Fruit fly (Drosophila melanogaster) whole organism, embryonic: Measurements from ENCODE around the gene Zn72D.

Experiments
- BEAF-32 ChIP-seq: fragments of 200-800 bp; sonication (Bioruptor generic); optimal IDR thresholded peaks from 3 replicates; lab custom pipeline; 2017; ENCODE audit warnings: missing biosample characterization, missing genetic modification characterization, mild to moderate bottlenecking, moderate library complexity, missing genetic modification reagents
- Bgb ChIP-seq: fragments of 200-800 bp; sonication (Bioruptor generic); IDR thresholded peaks from 2 replicates; pipeline ENCODE4 v1.3.6; 2022; ENCODE audit warnings: missing biosample characterization, missing genetic modification characterization; ENCODE audit not compliant: partially characterized antibody
- CG10147 ChIP-seq: fragments of 200-800 bp; sonication (Bioruptor generic); optimal IDR thresholded peaks from 2 replicates; lab custom pipeline; 2019; ENCODE audit warnings: missing biosample characterization, mild to moderate bottlenecking, missing genetic modification characterization, moderate library complexity
- CG10462 ChIP-seq: fragments of 200-800 bp; sonication (Bioruptor generic); optimal IDR thresholded peaks from 2 replicates; lab custom pipeline; 2016; ENCODE audit warnings: missing biosample characterization, missing genetic modification characterization
- CG15011 ChIP-seq: fragments of 200-800 bp; sonication (Bioruptor generic); optimal IDR thresholded peaks from 3 replicates; lab custom pipeline; 2018; ENCODE audit warnings: missing biosample characterization, mild to moderate bottlenecking, missing genetic modification characterization
- CG17359 ChIP-seq: fragments of 200-800 bp; sonication (Bioruptor generic); optimal IDR thresholded peaks from 3 replicates; lab custom pipeline; 2018; ENCODE audit warnings: missing biosample characterization, mild to moderate bottlenecking, missing genetic modification characterization, moderate library complexity
- CG18262 ChIP-seq: fragments of 200-800 bp; optimal IDR thresholded peaks from 3 replicates; lab custom pipeline; 2019; ENCODE audit warnings: missing biosample characterization, mild to moderate bottlenecking, missing genetic modification characterization, moderate library complexity
- CG18764 ChIP-seq: fragments of 200-800 bp; sonication (Bioruptor generic); optimal IDR thresholded peaks from 3 replicates; lab custom pipeline; 2016; ENCODE audit warnings: missing biosample characterization, missing genetic modification characterization
- CG2875 ChIP-seq: fragments of 200-800 bp; sonication (Bioruptor generic); optimal IDR thresholded peaks from 2 replicates; lab custom pipeline; 2017; ENCODE audit warnings: missing biosample characterization, mild to moderate bottlenecking, missing genetic modification characterization, missing genetic modification reagents
- CG30431 ChIP-seq: fragments of 200-800 bp; sonication (Bioruptor generic); optimal IDR thresholded peaks from 2 replicates; lab custom pipeline; 2017; ENCODE audit warnings: missing biosample characterization, missing genetic modification characterization
- CG32772 ChIP-seq: fragments of 200-800 bp; sonication (Bioruptor generic); IDR thresholded peaks from 2 replicates; pipeline ENCODE4 v1.3.6; 2022; ENCODE audit warnings: missing biosample characterization, missing genetic modification characterization
- CG3847 ChIP-seq: fragments of 200-800 bp; sonication (Bioruptor generic); IDR thresholded peaks from 2 replicates; pipeline ENCODE4 v1.3.6; 2022; ENCODE audit warnings: missing biosample characterization, missing genetic modification characterization
- CG4328 ChIP-seq: fragments of 200-800 bp; sonication (Bioruptor generic); optimal IDR thresholded peaks from 3 replicates; lab custom pipeline; 2017; ENCODE audit warnings: missing biosample characterization, missing genetic modification reagents, missing genetic modification characterization
- CG4360 ChIP-seq: fragments of 200-800 bp; sonication (Bioruptor generic); IDR thresholded peaks from 2 replicates; pipeline ENCODE4 v1.3.6; 2022; ENCODE audit warnings: missing biosample characterization, missing genetic modification characterization
- CG9876 ChIP-seq: fragments of 200-800 bp; sonication (Bioruptor generic); optimal IDR thresholded peaks from 2 replicates; lab custom pipeline; 2016; ENCODE audit warnings: missing biosample characterization, missing genetic modification characterization
- Camta ChIP-seq: fragments of 200-800 bp; sonication (Bioruptor generic); optimal IDR thresholded peaks from 2 replicates; lab custom pipeline; 2016; ENCODE audit warnings: missing biosample characterization, missing genetic modification characterization
- D19B ChIP-seq: fragments of 200-800 bp; sonication (Bioruptor generic); optimal IDR thresholded peaks from 2 replicates; lab custom pipeline; 2017; ENCODE audit warnings: missing biosample characterization, mild to moderate bottlenecking, missing genetic modification characterization
- Dad ChIP-seq: fragments of 200-800 bp; sonication (Bioruptor generic); optimal IDR thresholded peaks from 3 replicates; lab custom pipeline; 2016; ENCODE audit warnings: missing biosample characterization, missing genetic modification characterization
- Dref ChIP-seq: fragments of 200-800 bp; sonication (Bioruptor generic); IDR thresholded peaks from 2 replicates; pipeline ENCODE4 v1.3.6; 2022; ENCODE audit warnings: missing biosample characterization, missing genetic modification characterization
- Fer3 ChIP-seq: fragments of 200-800 bp; sonication (Bioruptor generic); optimal IDR thresholded peaks from 2 replicates; lab custom pipeline; 2018; ENCODE audit warnings: missing biosample characterization, mild to moderate bottlenecking, missing genetic modification characterization, moderate library complexity
- HHEX ChIP-seq: fragments of 200-800 bp; sonication (Bioruptor generic); optimal IDR thresholded peaks from 3 replicates; lab custom pipeline; 2017; ENCODE audit warnings: missing biosample characterization, mild to moderate bottlenecking, missing genetic modification characterization, missing genetic modification reagents
- HLH4C ChIP-seq: fragments of 200-800 bp; sonication (Bioruptor generic); IDR thresholded peaks from 3 replicates; pipeline ENCODE4 v1.3.6; 2022; ENCODE audit warnings: missing biosample characterization, missing genetic modification characterization; ENCODE audit not compliant: partially characterized antibody
- HLHmδ ChIP-seq: fragments of 200-800 bp; sonication (Bioruptor generic); optimal IDR thresholded peaks from 2 replicates; lab custom pipeline; 2018; ENCODE audit warnings: missing biosample characterization, mild to moderate bottlenecking, missing genetic modification characterization, moderate library complexity
- Hand ChIP-seq: fragments of 200-800 bp; sonication (Bioruptor generic); optimal IDR thresholded peaks from 2 replicates; lab custom pipeline; 2017; ENCODE audit warnings: mild to moderate bottlenecking, missing biosample characterization, missing genetic modification reagents, missing genetic modification characterization
- Kr ChIP-seq: fragments of 200-800 bp; sonication (Bioruptor generic); optimal IDR thresholded peaks from 2 replicates; lab custom pipeline; 2017; ENCODE audit warnings: missing biosample characterization, mild to moderate bottlenecking, missing genetic modification characterization
- Lhr ChIP-seq: fragments of 200-800 bp; sonication (Bioruptor generic); optimal IDR thresholded peaks from 3 replicates; lab custom pipeline; 2017; ENCODE audit warnings: mild to moderate bottlenecking, missing biosample characterization, missing genetic modification reagents, missing genetic modification characterization
- Opbp ChIP-seq: fragments of 200-800 bp; sonication (Bioruptor generic); IDR thresholded peaks from 3 replicates; pipeline ENCODE4 v1.3.6; 2022; ENCODE audit warnings: missing biosample characterization, missing genetic modification characterization; ENCODE audit not compliant: partially characterized antibody
- Ravus ChIP-seq: fragments of 200-800 bp; sonication (Bioruptor generic); IDR thresholded peaks from 2 replicates; pipeline ENCODE4 v1.3.6; 2022; ENCODE audit warnings: missing biosample characterization, missing genetic modification characterization
- Rx ChIP-seq: fragments of 200-800 bp; sonication (Bioruptor generic); IDR thresholded peaks from 2 replicates; pipeline ENCODE4 v1.3.6; 2022; ENCODE audit warnings: missing biosample characterization, missing genetic modification characterization
- ash1 ChIP-seq: fragments of 200-800 bp; sonication (Bioruptor generic); optimal IDR thresholded peaks from 2 replicates; lab custom pipeline; 2018; ENCODE audit warnings: missing biosample characterization, mild to moderate bottlenecking, missing genetic modification characterization
- az2 ChIP-seq: fragments of 200-800 bp; sonication (Bioruptor generic); optimal IDR thresholded peaks from 3 replicates; lab custom pipeline; 2016; ENCODE audit warnings: missing biosample characterization, missing genetic modification characterization
- bsh ChIP-seq, 2 experiments: fragments of 200-800 bp; sonication (Bioruptor generic); optimal IDR thresholded peaks; 2 replicates each; lab custom pipeline; 2017 to 2018; ENCODE audit warnings: mild to moderate bottlenecking in 2 of 2, missing biosample characterization in 2 of 2, missing genetic modification characterization in 2 of 2, moderate library complexity in 1 of 2
- crol ChIP-seq: fragments of 200-800 bp; sonication (Bioruptor generic); IDR thresholded peaks from 2 replicates; pipeline ENCODE4 v1.3.6; 2022; ENCODE audit warnings: missing biosample characterization, missing genetic modification characterization
- dmrt11E ChIP-seq: fragments of 200-800 bp; sonication (Bioruptor generic); optimal IDR thresholded peaks from 3 replicates; lab custom pipeline; 2018; ENCODE audit warnings: missing biosample characterization, mild to moderate bottlenecking, missing genetic modification characterization, moderate library complexity
- ewg ChIP-seq: fragments of 200-800 bp; sonication (Bioruptor generic); optimal IDR thresholded peaks from 3 replicates; lab custom pipeline; 2017; ENCODE audit warnings: mild to moderate bottlenecking, missing biosample characterization, missing genetic modification reagents, missing genetic modification characterization
- ham ChIP-seq: fragments of 200-800 bp; sonication (Bioruptor generic); IDR thresholded peaks from 2 replicates; pipeline ENCODE4 v1.3.6; 2022; ENCODE audit warnings: missing biosample characterization, missing genetic modification characterization
- lov ChIP-seq, 2 experiments: fragments of 200-800 bp in 1 of 2; fragments of >200 bp in 1 of 2; sonication (Bioruptor generic) in 1 of 2; IDR thresholded peaks in 1 of 2; optimal IDR thresholded peaks in 1 of 2; 2 replicates in 1 of 2; 3 replicates in 1 of 2; pipeline versions ENCODE4 v1.3.6 to Lab custom; 2017 to 2022; ENCODE audit warnings: missing biosample characterization in 1 of 2, missing genetic modification characterization in 1 of 2
- mam ChIP-seq: fragments of 200-800 bp; sonication (Bioruptor generic); optimal IDR thresholded peaks from 3 replicates; lab custom pipeline; 2016; ENCODE audit warnings: missing biosample characterization, missing genetic modification characterization
- pros ChIP-seq: fragments of 200-800 bp; sonication (Bioruptor generic); optimal IDR thresholded peaks from 3 replicates; lab custom pipeline; 2019; ENCODE audit warnings: missing biosample characterization, mild to moderate bottlenecking, missing genetic modification characterization, moderate library complexity
- sc ChIP-seq, 3 experiments: fragments of >200 bp in 2 of 3; fragments of 200-800 bp in 1 of 3; sonication (Bioruptor generic) in 1 of 3; optimal IDR thresholded peaks; 2 replicates in 2 of 3; 3 replicates in 1 of 3; lab custom pipeline; 2017; ENCODE audit warnings: mild to moderate bottlenecking in 1 of 3, missing biosample characterization in 1 of 3, missing genetic modification characterization in 1 of 3, missing genetic modification reagents in 1 of 3
- sens-2 ChIP-seq: fragments of 200-800 bp; sonication (Bioruptor generic); IDR thresholded peaks from 2 replicates; pipeline ENCODE4 v1.3.6; 2022; ENCODE audit warnings: missing biosample characterization, missing genetic modification characterization
- sim ChIP-seq: fragments of 200-800 bp; sonication (Bioruptor generic); IDR thresholded peaks from 2 replicates; pipeline ENCODE4 v1.3.6; 2022; ENCODE audit warnings: missing biosample characterization, missing genetic modification characterization
- slbo ChIP-seq: fragments of 200-800 bp; sonication (Bioruptor generic); IDR thresholded peaks from 2 replicates; pipeline ENCODE4 v1.3.6; 2022; ENCODE audit warnings: missing biosample characterization, missing genetic modification characterization
- sna ChIP-seq: fragments of 200-800 bp; sonication (Bioruptor generic); IDR thresholded peaks from 2 replicates; pipeline ENCODE4 v1.3.6; 2022; ENCODE audit warnings: missing biosample characterization, missing genetic modification characterization; ENCODE audit not compliant: partially characterized antibody
- sug ChIP-seq: fragments of 200-800 bp; optimal IDR thresholded peaks from 2 replicates; lab custom pipeline; 2019; ENCODE audit warnings: missing biosample characterization, mild to moderate bottlenecking, missing genetic modification characterization, moderate library complexity
- tll ChIP-seq, 2 experiments: fragments of 200-800 bp in 1 of 2; fragments of >200 bp in 1 of 2; sonication (Bioruptor generic) in 1 of 2; optimal IDR thresholded peaks; 2 replicates each; lab custom pipeline; 2017 to 2019; ENCODE audit warnings: missing biosample characterization in 2 of 2, missing genetic modification characterization in 2 of 2, mild to moderate bottlenecking in 1 of 2, moderate library complexity in 1 of 2
- tx ChIP-seq: fragments of 200-800 bp; sonication (Bioruptor generic); optimal IDR thresholded peaks from 2 replicates; lab custom pipeline; 2016; ENCODE audit warnings: missing biosample characterization, missing genetic modification characterization
- vvl ChIP-seq: fragments of 200-800 bp; sonication (Bioruptor generic); IDR thresholded peaks from 2 replicates; pipeline ENCODE4 v1.3.6; 2022; ENCODE audit warnings: missing biosample characterization, missing genetic modification characterization

Zn72D gene

dm6 chr3L:16160420-16161069 is 48.1 kb upstream of the Zn72D start (continued):
- TF ChIP-seq Rx: no peak
- TF ChIP-seq sna: no peak
- TF ChIP-seq pros: no peak
- peak; percentile 57 for TF ChIP-seq CG18262 (tag; lab: Kevin White, UChicago)
- no peak for TF ChIP-seq D19B (GFP tag; lab: Kevin White, UChicago)
- TF ChIP-seq Camta (GFP tag; lab: Kevin White, UChicago): peak; percentile 44
- peak; percentile 77 for TF ChIP-seq mam (GFP tag; lab: Kevin White, UChicago)
- TF ChIP-seq HLH4C (GFP tag; lab: Robert Waterston, UW): no peak
- no peak for TF ChIP-seq sc (optimal IDR thresholded peaks at IDR 0.05; lab: Kevin White, UChicago)
- TF ChIP-seq sc (GFP tag; optimal IDR thresholded peaks at IDR 0.05; lab: Kevin White, UChicago): peak; percentile 39
- peak; percentile 79 for TF ChIP-seq Hand (GFP tag; lab: Kevin White, UChicago)
- no peak for TF ChIP-seq CG4360 (GFP tag; lab: Robert Waterston, UW)
- peak; percentile 51; the same call in 1 of the 2 replicates for TF ChIP-seq vvl
- peak; percentile 66 for TF ChIP-seq CG3847 (GFP tag; lab: Robert Waterston, UW)
- no peak for TF ChIP-seq CG32772
- no peak for TF ChIP-seq CG18764 (GFP tag; lab: Kevin White, UChicago)
- peak; percentile 65 for TF ChIP-seq slbo (GFP tag; lab: Robert Waterston, UW)
- no peak for TF ChIP-seq sim (GFP tag; lab: Robert Waterston, UW)
- no peak for TF ChIP-seq ash1 (GFP tag; lab: Kevin White, UChicago)
- no peak for TF ChIP-seq Opbp (GFP tag; lab: Robert Waterston, UW)
- peak; percentile 52 for TF ChIP-seq az2 (GFP tag; lab: Kevin White, UChicago)
- TF ChIP-seq sug (tag; lab: Kevin White, UChicago): peak; percentile 46
- TF ChIP-seq HHEX (GFP tag; lab: Kevin White, UChicago): peak; percentile 68
- TF ChIP-seq CG10462 (GFP tag; lab: Kevin White, UChicago): no peak
- peak; percentile 46 for TF ChIP-seq CG4328
- peak; percentile 28 for TF ChIP-seq ewg (GFP tag; lab: Kevin White, UChicago)
- no peak for TF ChIP-seq HLHmδ (GFP tag; lab: Kevin White, UChicago)
- TF ChIP-seq ham (GFP tag; lab: Robert Waterston, UW): no peak; the same call in 1 of the 2 replicates
- peak; percentile 70 for TF ChIP-seq CG10147 (GFP tag; lab: Kevin White, UChicago)
- no peak for TF ChIP-seq CG9876
- no peak for TF ChIP-seq tll (GFP tag; optimal IDR thresholded peaks at IDR 0.05; lab: Kevin White, UChicago)
- TF ChIP-seq CG17359 (tag; lab: Kevin White, UChicago): peak; percentile 0
- TF ChIP-seq CG30431 (GFP tag; lab: Kevin White, UChicago): peak; percentile 33
- peak; percentile 1 for TF ChIP-seq Lhr (GFP tag; lab: Kevin White, UChicago)
- TF ChIP-seq tx (GFP tag; lab: Kevin White, UChicago): peak; percentile 48
- no peak for TF ChIP-seq Dad (GFP tag; lab: Kevin White, UChicago)
- TF ChIP-seq Kr (GFP tag; lab: Kevin White, UChicago): no peak
- no peak for TF ChIP-seq CG2875 (GFP tag; lab: Kevin White, UChicago)
- TF ChIP-seq crol: no peak
- TF ChIP-seq dmrt11E (tag; lab: Kevin White, UChicago): no peak
- no peak for TF ChIP-seq Dref (GFP tag; lab: Robert Waterston, UW)
- TF ChIP-seq lov (optimal IDR thresholded peaks at IDR 0.05; lab: Kevin White, UChicago): no peak
- no peak for TF ChIP-seq lov (GFP tag; IDR thresholded peaks at IDR 0.05; lab: Robert Waterston, UW)
- no peak for TF ChIP-seq Bgb (GFP tag; lab: Robert Waterston, UW)
- TF ChIP-seq bsh (GFP tag; optimal IDR thresholded peaks at IDR 0.05; lab: Kevin White, UChicago): peak in 1 of 2 experiments; percentile 64
- peak; percentile 42 for TF ChIP-seq CG15011 (GFP tag; lab: Kevin White, UChicago)
- no peak for TF ChIP-seq Ravus (GFP tag; lab: Robert Waterston, UW)
- TF ChIP-seq Fer3 (tag; lab: Kevin White, UChicago): peak; percentile 72
- no peak for TF ChIP-seq BEAF-32 (GFP tag; lab: Kevin White, UChicago)
- no peak for TF ChIP-seq sens-2 (GFP tag; lab: Robert Waterston, UW)
